Fruit fly (Drosophila melanogaster): Measurements from ENCODE around the gene Gapvd1.

The Gapvd1 gene

dm6 chrX:11350505-11351327 lies 25.5 kb downstream of the Gapvd1 start, which contains the start of gene CG1737 (continued):
- TF ChIP-seq CoRest (tag; optimal IDR thresholded peaks at IDR 0.05): no peak
- no peak for TF ChIP-seq CG6654 (GFP tag; optimal IDR thresholded peaks at IDR 0.05)
- no peak for TF ChIP-seq corto (GFP tag; optimal IDR thresholded peaks at IDR 0.05)
- no peak for TF ChIP-seq Side (GFP tag; optimal IDR thresholded peaks at IDR 0.05)
- TF ChIP-seq jigr1 (GFP tag; IDR thresholded peaks at IDR 0.05): no peak
- TF ChIP-seq ab (GFP tag; optimal IDR thresholded peaks at IDR 0.05): no peak
- no peak for TF ChIP-seq CG2712 (tag; optimal IDR thresholded peaks at IDR 0.05)
- no peak for TF ChIP-seq CG31388 (GFP tag; optimal IDR thresholded peaks at IDR 0.05)
- TF ChIP-seq CG9727 (GFP tag; optimal IDR thresholded peaks at IDR 0.05): no peak
- no peak for TF ChIP-seq CG18262 (tag; optimal IDR thresholded peaks at IDR 0.05)
- no peak for TF ChIP-seq Neu2 (GFP tag; optimal IDR thresholded peaks at IDR 0.05; ENCODE audit: borderline replicate concordance)
- peak; percentile 64 for TF ChIP-seq slbo (GFP tag; IDR thresholded peaks at IDR 0.05)
- TF ChIP-seq CG11695 (GFP tag; IDR thresholded peaks at IDR 0.05): no peak
- no peak for TF ChIP-seq grau (tag; optimal IDR thresholded peaks at IDR 0.05)
- no peak for TF ChIP-seq dan (GFP tag; IDR thresholded peaks at IDR 0.05)
- TF ChIP-seq Sry-δ (GFP tag; optimal IDR thresholded peaks at IDR 0.05): peak; percentile 40
- TF ChIP-seq MTF-1 (GFP tag; optimal IDR thresholded peaks at IDR 0.05; ENCODE audit: borderline replicate concordance): no peak

- TF ChIP-seq CG9727 (GFP tag; optimal IDR thresholded peaks at IDR 0.05) (peak; percentile 89), Sox102F (GFP tag; optimal IDR thresholded peaks at IDR 0.05) (peak; percentile 92), YL-1 (GFP tag; optimal IDR thresholded peaks at IDR 0.05) (peak; percentile 1), CG7839 (tag; optimal IDR thresholded peaks at IDR 0.05) (peak; percentile 94), CG16863 (GFP tag; optimal IDR thresholded peaks at IDR 0.05) (peak; percentile 93), maf-S (GFP tag; optimal IDR thresholded peaks at IDR 0.05) (peak; percentile 90), Atf-2 (GFP tag; optimal IDR thresholded peaks at IDR 0.05) (peak; percentile 88), esg (GFP tag; conservative IDR thresholded peaks at IDR 0.05) (peak; percentile 93), Gsc (GFP tag; IDR thresholded peaks at IDR 0.05) (peak; percentile 84), sima (GFP tag; optimal IDR thresholded peaks at IDR 0.05) (peak; percentile 81), eve (GFP tag; optimal IDR thresholded peaks at IDR 0.05) (no peak), pita (GFP tag; optimal IDR thresholded peaks at IDR 0.05) (no peak), stwl (tag; optimal IDR thresholded peaks at IDR 0.05) (peak; percentile 6), chif (GFP tag; optimal IDR thresholded peaks at IDR 0.05) (peak; percentile 87 to 93), Optix (GFP tag; IDR thresholded peaks at IDR 0.05) (peak; percentile 95), CG13123 (GFP tag; optimal IDR thresholded peaks at IDR 0.05) (peak; percentile 84), Tbp (GFP tag; optimal IDR thresholded peaks at IDR 0.05) (no peak), CG2202 (tag; optimal IDR thresholded peaks at IDR 0.05) (peak; percentile 70), prd (optimal IDR thresholded peaks at IDR 0.05) (no peak), prd (GFP tag; IDR thresholded peaks at IDR 0.05) (peak; percentile 97), kay (GFP tag; optimal IDR thresholded peaks at IDR 0.05) (peak; percentile 79), B-H1 (GFP tag; IDR thresholded peaks at IDR 0.05) (peak; percentile 91), CG1529 (GFP tag; optimal IDR thresholded peaks at IDR 0.05) (peak; percentile 88), br (optimal IDR thresholded peaks at IDR 0.05) (no peak), NK7.1 (GFP tag; optimal IDR thresholded peaks at IDR 0.05) (peak; percentile 90), chinmo (GFP tag; IDR thresholded peaks at IDR 0.05; ENCODE audit: partially characterized antibody) (no peak), her (GFP tag; optimal IDR thresholded peaks at IDR 0.05) (peak; percentile 92), row (GFP tag; IDR thresholded peaks at IDR 0.05) (peak; percentile 96), cwo (GFP tag; optimal IDR thresholded peaks at IDR 0.05) (peak; percentile 87), dysf (GFP tag; IDR thresholded peaks at IDR 0.05) (peak; percentile 97), CG2199 (GFP tag; IDR thresholded peaks at IDR 0.05) (peak; percentile 96), CG16813 (GFP tag; IDR thresholded peaks at IDR 0.05; ENCODE audit: partially characterized antibody) (no peak), gsb-n (tag; optimal IDR thresholded peaks at IDR 0.05) (peak; percentile 81), CG12104 (GFP tag; optimal IDR thresholded peaks at IDR 0.05) (peak; percentile 81)
These were observed 26.2 kb downstream of the Gapvd1 start for dm6 chrX:11351351-11351750.

Measured in whole organism, embryonic.